Worm (Caenorhabditis elegans): ENCODE measurements around the gene clec-61.

clec-61 gene

DNA sequence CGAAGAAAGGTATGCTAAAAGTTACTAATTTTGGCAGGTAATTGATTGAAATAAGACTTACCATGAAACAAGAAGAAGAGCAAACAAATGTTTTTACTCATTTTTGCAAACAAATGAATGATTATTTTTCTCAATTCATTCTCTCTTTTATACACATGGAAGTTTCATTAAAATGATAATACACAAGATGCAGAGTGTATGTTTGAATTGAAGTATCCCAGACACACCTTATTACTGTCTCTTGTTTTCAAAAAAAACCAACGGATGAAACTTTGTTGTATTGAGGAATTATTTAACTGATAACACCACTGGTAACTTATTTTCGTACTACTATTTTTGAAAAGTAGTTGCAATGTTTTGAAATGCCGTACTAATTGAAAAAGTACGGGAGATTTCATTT, 11.0 kb downstream of the clec-61 start, which contains the start of gene clec-59 (continued):
- TF ChIP-seq rpc-1 (optimal IDR thresholded peaks at IDR 0.05) (no peak), rpc-1 (tag; optimal IDR thresholded peaks at IDR 0.05) (no peak), K11D2.4 (GFP tag; IDR thresholded peaks at IDR 0.05) (no peak), unc-62 (GFP tag; optimal IDR thresholded peaks at IDR 0.05) (no peak), ceh-27 (GFP tag; optimal IDR thresholded peaks at IDR 0.05) (no peak), cebp-2 (GFP tag; IDR thresholded peaks at IDR 0.05) (no peak), zfh-2 (GFP tag; conservative IDR thresholded peaks at IDR 0.05) (no peak)

DNA sequence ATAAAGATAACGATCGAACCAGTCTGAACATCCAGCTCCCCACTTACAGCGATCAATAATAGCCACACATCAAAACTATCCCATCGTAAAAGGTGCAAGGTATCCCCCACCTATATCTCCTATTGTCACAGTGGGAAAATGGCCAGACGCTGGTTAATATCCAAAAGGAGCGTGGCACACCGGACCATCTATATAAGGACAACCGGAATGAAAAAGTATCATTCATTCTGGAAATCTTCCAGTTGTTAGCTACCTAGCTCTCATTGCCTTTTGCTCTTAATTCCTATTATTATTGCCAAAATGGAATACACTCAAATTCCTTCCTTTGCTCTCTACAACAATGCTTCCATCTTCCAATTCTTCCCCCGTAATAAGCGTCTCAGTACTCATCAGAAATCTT, 13.4 kb downstream of the clec-61 start, which contains the start of gene ZK666.4:
TSS of gene ZK666.4 (plus strand) at position 301 of the 400 bp plus-strand sequence.
- TF ChIP-seq aptf-2 (GFP tag; conservative IDR thresholded peaks at IDR 0.05), result no peak
- no peak for TF ChIP-seq hmg-1.2 (GFP tag; IDR thresholded peaks at IDR 0.05)
- TF ChIP-seq lsy-27 (tag; optimal IDR thresholded peaks at IDR 0.05; ENCODE audit: borderline replicate concordance, insufficient read depth), result no peak
- no peak for TF ChIP-seq ccch-3 (GFP tag; optimal IDR thresholded peaks at IDR 0.05)
- TF ChIP-seq dpff-1 (tag; optimal IDR thresholded peaks at IDR 0.05), result no peak
- TF ChIP-seq snpc-1.1 (tag; optimal IDR thresholded peaks at IDR 0.05; ENCODE audit: insufficient read depth), result no peak
- TF ChIP-seq ztf-25 (GFP tag; IDR thresholded peaks at IDR 0.05), result no peak
- no peak for TF ChIP-seq chd-7 (tag; optimal IDR thresholded peaks at IDR 0.05)
- no peak for TF ChIP-seq F57A8.1 (GFP tag; optimal IDR thresholded peaks at IDR 0.05)
- TF ChIP-seq mxl-1 (tag; optimal IDR thresholded peaks at IDR 0.05), result no peak
- no peak for TF ChIP-seq F39B2.1 (GFP tag; IDR thresholded peaks at IDR 0.05)
- TF ChIP-seq mcd-1 (GFP tag; IDR thresholded peaks at IDR 0.05), result no peak

DNA sequence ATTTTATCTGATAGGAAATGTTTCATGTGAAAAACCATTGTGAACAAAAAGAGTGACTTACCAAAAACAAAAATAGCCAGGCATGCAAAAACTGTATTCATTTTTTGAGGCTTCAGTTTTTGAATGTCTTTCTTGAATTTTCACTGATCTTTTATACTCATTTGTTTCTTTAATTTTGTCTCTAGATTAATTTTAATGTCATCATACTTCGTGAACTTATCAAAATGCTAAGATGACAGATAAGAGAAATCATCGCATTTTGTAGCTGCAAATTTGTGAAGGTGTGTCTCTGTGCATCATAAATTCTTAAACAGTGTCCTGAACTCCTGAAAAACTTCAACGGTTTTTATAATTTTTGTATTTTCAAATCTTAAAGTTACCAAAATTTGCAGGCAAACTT, 14.3 kb downstream of the clec-61 start, which contains the start of gene clec-58:
TSS of gene clec-58 (minus strand) at position 101 of the 400 bp plus-strand sequence.
- TF ChIP-seq fkh-3 (tag; optimal IDR thresholded peaks at IDR 0.05) (no peak), Y53F4B.3 (GFP tag; IDR thresholded peaks at IDR 0.05) (no peak)

DNA sequence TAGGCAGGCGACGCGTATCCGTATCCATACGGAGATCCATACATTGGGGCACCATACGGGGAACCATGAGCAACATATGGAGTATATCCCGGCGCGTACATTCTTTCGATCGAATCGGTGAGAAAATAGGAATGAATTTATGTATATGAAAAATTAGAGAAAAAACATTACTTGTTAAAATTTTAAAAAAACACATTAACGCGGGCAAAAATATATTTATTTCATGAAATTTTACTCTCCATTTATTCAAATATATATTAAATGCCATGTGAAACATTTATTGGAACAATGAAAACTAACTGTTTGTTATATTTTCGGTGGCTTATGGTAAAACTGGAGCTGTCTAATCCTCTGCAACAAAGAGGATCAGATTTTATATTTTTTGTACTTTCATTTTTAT, 18.5 kb downstream of the clec-61 start, which contains the start of gene ZK666.2:
TSS of gene ZK666.2 (minus strand) at position 101 of the 400 bp plus-strand sequence.
- no peak for TF ChIP-seq F57A8.1 (GFP tag; optimal IDR thresholded peaks at IDR 0.05)
- TF ChIP-seq mes-4 (tag; optimal IDR thresholded peaks at IDR 0.05), result no peak
- no peak for TF ChIP-seq sdz-38 (tag; optimal IDR thresholded peaks at IDR 0.05)
- TF ChIP-seq F33H1.4 (GFP tag; IDR thresholded peaks at IDR 0.05), result no peak
- no peak for TF ChIP-seq ceh-58 (GFP tag; IDR thresholded peaks at IDR 0.05)
- no peak for TF ChIP-seq snpc-1.3 (tag; optimal IDR thresholded peaks at IDR 0.05; ENCODE audit: insufficient read depth)
- TF ChIP-seq lir-1 (GFP tag; conservative IDR thresholded peaks at IDR 0.05), result no peak
- no peak for TF ChIP-seq cebp-2 (GFP tag; IDR thresholded peaks at IDR 0.05)
- TF ChIP-seq madf-3 (GFP tag; IDR thresholded peaks at IDR 0.05), result no peak
- TF ChIP-seq lag-1 (GFP tag; IDR thresholded peaks at IDR 0.05), result no peak

DNA sequence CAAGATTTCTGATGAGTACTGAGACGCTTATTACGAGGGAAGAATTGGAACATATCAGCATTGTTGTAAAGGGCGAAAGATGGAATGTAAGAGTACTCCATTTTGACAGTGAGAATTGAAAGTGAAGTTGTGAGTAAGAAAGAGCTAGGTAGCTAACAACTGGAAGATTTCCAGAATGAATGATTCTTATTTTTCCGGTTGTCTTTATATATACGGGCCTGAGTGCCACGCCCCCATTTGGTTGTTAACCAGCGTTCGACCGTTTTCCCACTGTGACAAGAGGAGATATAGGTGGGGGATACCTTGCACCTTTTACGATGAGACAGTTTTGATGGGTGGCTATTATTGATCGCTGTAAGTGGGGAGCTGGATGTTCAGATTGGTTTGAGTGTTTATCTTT, 19.1 kb downstream of the clec-61 start, which contains the start of gene ZK666.1:
TSS of gene ZK666.1 (minus strand) at position 101 of the 400 bp plus-strand sequence.
- TF ChIP-seq ztf-25 (GFP tag; IDR thresholded peaks at IDR 0.05) (no peak), die-1 (tag; optimal IDR thresholded peaks at IDR 0.05) (no peak), hmg-1.2 (GFP tag; IDR thresholded peaks at IDR 0.05) (no peak), madf-6 (GFP tag; IDR thresholded peaks at IDR 0.05) (no peak), hlh-12 (tag; optimal IDR thresholded peaks at IDR 0.05) (no peak), B0261.1 (tag; optimal IDR thresholded peaks at IDR 0.05) (no peak), xnd-1 (tag; optimal IDR thresholded peaks at IDR 0.05) (no peak), nhr-27 (tag; optimal IDR thresholded peaks at IDR 0.05) (no peak), lir-1 (GFP tag; conservative IDR thresholded peaks at IDR 0.05) (no peak), nhr-179 (tag; optimal IDR thresholded peaks at IDR 0.05) (no peak), bed-2 (GFP tag; IDR thresholded peaks at IDR 0.05) (no peak), chd-7 (tag; optimal IDR thresholded peaks at IDR 0.05) (no peak), F10E7.11 (tag; optimal IDR thresholded peaks at IDR 0.05) (no peak), lag-1 (GFP tag; IDR thresholded peaks at IDR 0.05) (no peak), nhr-80 (tag; optimal IDR thresholded peaks at IDR 0.05) (no peak)

Data from whole organism, young adult.